Fruit fly (Drosophila melanogaster): Measurements from ENCODE around the gene ppan.

dm6 chr3R:21127352-21127985 lies 11.4 kb downstream of the ppan start, which contains the start of the genes slmb and CG5793:
- TF ChIP-seq CG33017 (tag; optimal IDR thresholded peaks at IDR 0.05) (peak; percentile 45), CG14711 (tag; optimal IDR thresholded peaks at IDR 0.05) (peak; percentile 98), CG7045 (GFP tag; optimal IDR thresholded peaks at IDR 0.05) (peak; percentile 24), Clk (GFP tag; optimal IDR thresholded peaks at IDR 0.05) (peak; percentile 27), tj (GFP tag; optimal IDR thresholded peaks at IDR 0.05) (peak; percentile 29), CG1620 (GFP tag; optimal IDR thresholded peaks at IDR 0.05) (peak; percentile 71), toe (GFP tag; optimal IDR thresholded peaks at IDR 0.05) (no peak)
